Worm (Caenorhabditis elegans): Measurements from ENCODE around the gene C56A3.6.

The C56A3.6 gene

DNA sequence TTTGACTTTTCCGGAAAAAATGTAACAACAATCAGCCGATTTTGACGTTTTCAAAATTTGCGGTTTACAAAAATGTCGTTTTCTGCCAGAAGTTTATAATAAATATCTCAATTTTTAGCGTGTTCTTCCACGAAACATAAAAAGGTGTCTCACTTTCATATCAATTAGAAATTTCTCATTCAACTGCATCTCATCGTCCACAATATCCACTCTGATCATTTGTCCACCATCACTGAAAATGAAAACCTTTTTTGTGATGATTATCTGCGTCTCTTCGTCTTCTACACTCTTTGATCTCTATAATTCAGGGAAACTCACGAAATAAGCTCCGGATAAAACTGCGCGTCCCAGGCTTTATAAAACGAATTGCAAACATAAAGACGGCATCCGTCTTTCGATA lies 43.7 kb downstream of the C56A3.6 start:
- TF ChIP-seq fax-1 (tag; optimal IDR thresholded peaks at IDR 0.05) (no peak), unc-42 (tag; optimal IDR thresholded peaks at IDR 0.05) (no peak), pag-3 (tag; optimal IDR thresholded peaks at IDR 0.05; ENCODE audit: borderline replicate concordance) (no peak), pha-4 (tag; optimal IDR thresholded peaks at IDR 0.05) (no peak), ceh-18 (tag; optimal IDR thresholded peaks at IDR 0.05) (no peak), ceh-34 (tag; optimal IDR thresholded peaks at IDR 0.05) (no peak), unc-55 (GFP tag; optimal IDR thresholded peaks at IDR 0.05) (no peak), ceh-19 (GFP tag; optimal IDR thresholded peaks at IDR 0.05) (no peak), pat-9 (tag; optimal IDR thresholded peaks at IDR 0.05) (no peak), ceh-48 (tag; optimal IDR thresholded peaks at IDR 0.05) (no peak), hlh-8 (tag; optimal IDR thresholded peaks at IDR 0.05) (no peak), F13H6.1 (tag; optimal IDR thresholded peaks at IDR 0.05) (no peak), ceh-22 (tag; optimal IDR thresholded peaks at IDR 0.05) (no peak), Y22D7AL.16 (tag; optimal IDR thresholded peaks at IDR 0.05) (no peak), ceh-2 (tag; optimal IDR thresholded peaks at IDR 0.05) (no peak)

DNA sequence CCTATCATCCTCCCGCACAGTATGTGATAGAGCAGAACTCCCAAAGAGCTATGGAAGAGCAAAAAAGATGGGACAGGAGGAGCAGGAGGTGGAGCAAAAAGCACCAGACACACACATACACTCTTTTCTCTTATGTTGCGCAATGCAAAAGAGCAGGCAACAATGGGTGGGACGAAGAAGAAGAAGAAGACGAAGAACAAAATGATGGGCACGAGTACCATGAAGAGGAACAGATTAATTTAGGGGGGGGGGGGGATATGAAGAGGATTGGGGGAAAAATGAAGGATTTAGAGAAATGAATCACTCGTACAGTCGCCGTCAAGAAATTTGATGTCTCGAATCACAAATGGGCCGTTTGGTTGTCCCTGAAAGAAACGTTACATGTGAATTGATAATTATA lies 44.6 kb downstream of the C56A3.6 start, which contains the start of gene avr-15:
Gene avr-15 (minus strand): TSS at position 101 of the 400 bp plus-strand sequence.
- TF ChIP-seq T23F11.4 (GFP tag; optimal IDR thresholded peaks at IDR 0.05) (no peak), ceh-31 (tag; optimal IDR thresholded peaks at IDR 0.05) (no peak), odd-2 (tag; optimal IDR thresholded peaks at IDR 0.05) (no peak), pax-1 (tag; optimal IDR thresholded peaks at IDR 0.05) (no peak), hlh-8 (tag; optimal IDR thresholded peaks at IDR 0.05) (no peak), rnt-1 (tag; optimal IDR thresholded peaks at IDR 0.05) (no peak), pat-9 (tag; optimal IDR thresholded peaks at IDR 0.05) (no peak), nhr-11 (tag; optimal IDR thresholded peaks at IDR 0.05) (no peak), ceh-48 (tag; optimal IDR thresholded peaks at IDR 0.05) (no peak), pag-3 (tag; optimal IDR thresholded peaks at IDR 0.05; ENCODE audit: borderline replicate concordance) (no peak), Y22D7AL.16 (tag; optimal IDR thresholded peaks at IDR 0.05) (no peak), ceh-45 (GFP tag; IDR thresholded peaks at IDR 0.05) (no peak), ttx-3 (tag; optimal IDR thresholded peaks at IDR 0.05) (no peak)

DNA sequence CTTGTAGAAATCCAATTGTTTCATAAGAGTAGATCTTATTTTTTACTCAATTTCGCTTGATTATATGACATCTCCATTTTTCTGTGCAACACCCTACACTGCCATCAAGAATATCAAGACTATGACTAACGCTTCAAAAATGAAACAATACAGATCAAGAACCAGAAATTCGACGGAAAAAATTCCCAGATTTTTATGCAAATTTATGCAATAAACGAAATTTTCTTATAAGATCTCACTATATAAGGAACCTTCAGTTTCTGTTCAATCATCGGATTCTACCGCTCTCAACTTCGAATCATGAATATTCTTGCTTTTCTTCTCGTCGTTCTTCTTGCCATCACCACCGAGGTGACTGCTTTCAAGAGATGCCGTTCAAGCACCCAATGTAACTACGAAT lies 49.9 kb downstream of the C56A3.6 start, which contains the start of gene R11G10.4:
Gene R11G10.4 (plus strand): TSS at position 301 of the 400 bp plus-strand sequence.
- no peak for TF ChIP-seq dve-1 (tag; optimal IDR thresholded peaks at IDR 0.05)

Measured in whole organism, late embryonic.